Worm (Caenorhabditis elegans) whole organism, L2 larva: ENCODE measurements around the gene M03F8.5.

Experiments
- C34F6.9 ChIP-seq: fragments of 150-350 bp; optimal IDR thresholded peaks from 2 replicates; lab custom pipeline; 2014; ENCODE audit warnings: missing biosample characterization, missing genetic modification characterization
- F13H6.1 ChIP-seq: sonication (generic microtip); optimal IDR thresholded peaks from 2 replicates; lab custom pipeline; 2016; ENCODE audit warnings: missing genetic modification characterization, missing compliant biosample characterization
- R02D3.7 ChIP-seq: fragments of 150-350 bp; optimal IDR thresholded peaks from 2 replicates; lab custom pipeline; 2014; ENCODE audit warnings: missing biosample characterization, missing genetic modification characterization
- Y55F3AM.14 ChIP-seq: fragments of 200-800 bp; sonication (Bioruptor generic); optimal IDR thresholded peaks from 2 replicates; lab custom pipeline; 2018; ENCODE audit warnings: mild to moderate bottlenecking, missing genetic modification characterization, missing compliant biosample characterization
- alr-1 ChIP-seq: fragments of 150-350 bp; optimal IDR thresholded peaks from 2 replicates; lab custom pipeline; 2014; ENCODE audit warnings: missing biosample characterization, missing genetic modification characterization
- ama-1 ChIP-seq: fragments of 150-350 bp; optimal IDR thresholded peaks from 2 replicates; lab custom pipeline; 2018; ENCODE audit warnings: inconsistent platforms
- blmp-1 ChIP-seq: sonication (generic microtip); optimal IDR thresholded peaks from 2 replicates; lab custom pipeline; 2017; ENCODE audit warnings: missing genetic modification characterization, mild to moderate bottlenecking, missing compliant biosample characterization, antibody characterized with exemption, moderate library complexity; ENCODE audit not compliant: insufficient read depth
- ceh-16 ChIP-seq: fragments of 150-350 bp; optimal IDR thresholded peaks from 2 replicates; lab custom pipeline; 2014; ENCODE audit warnings: missing biosample characterization, missing genetic modification characterization
- ceh-82 ChIP-seq: fragments of 150-350 bp; optimal IDR thresholded peaks from 2 replicates; lab custom pipeline; 2014; ENCODE audit warnings: missing biosample characterization, missing genetic modification characterization
- crh-2 ChIP-seq: sonication (generic microtip); optimal IDR thresholded peaks from 2 replicates; lab custom pipeline; 2017; ENCODE audit warnings: missing biosample characterization, missing genetic modification characterization
- dmd-4 ChIP-seq: sonication (generic microtip); optimal IDR thresholded peaks from 2 replicates; lab custom pipeline; 2017; ENCODE audit warnings: missing biosample characterization, missing genetic modification characterization
- egl-27 ChIP-seq: sonication (generic microtip); optimal IDR thresholded peaks from 3 replicates; lab custom pipeline; 2017; ENCODE audit warnings: missing biosample characterization, missing genetic modification reagents, missing genetic modification characterization
- elt-1 ChIP-seq: fragments of 150-350 bp; optimal IDR thresholded peaks from 2 replicates; lab custom pipeline; 2014; ENCODE audit warnings: missing biosample characterization, missing genetic modification characterization
- elt-3 ChIP-seq: sonication (generic microtip); optimal IDR thresholded peaks from 2 replicates; lab custom pipeline; 2017; ENCODE audit warnings: missing biosample characterization, missing genetic modification characterization
- fos-1 ChIP-seq: fragments of 150-350 bp; optimal IDR thresholded peaks from 2 replicates; lab custom pipeline; 2014; ENCODE audit warnings: missing biosample characterization, missing genetic modification characterization
- gmeb-1 ChIP-seq: fragments of 150-350 bp; optimal IDR thresholded peaks from 2 replicates; lab custom pipeline; 2014; ENCODE audit warnings: missing biosample characterization, missing genetic modification characterization
- lin-11 ChIP-seq: fragments of 150-350 bp; sonication (generic microtip); optimal IDR thresholded peaks from 2 replicates; lab custom pipeline; 2014; ENCODE audit warnings: missing biosample characterization, missing genetic modification characterization, inconsistent platforms, mixed read lengths
- lin-13 ChIP-seq: fragments of 150-350 bp; optimal IDR thresholded peaks from 2 replicates; lab custom pipeline; 2014; ENCODE audit warnings: missing biosample characterization, missing genetic modification reagents, missing genetic modification characterization
- lsy-2 ChIP-seq, 2 experiments: fragments of 150-350 bp in 1 of 2; sonication (generic microtip) in 1 of 2; optimal IDR thresholded peaks; 2 replicates each; lab custom pipeline; 2014 to 2017; ENCODE audit warnings: missing biosample characterization in 2 of 2, missing genetic modification characterization in 2 of 2
- mab-5 ChIP-seq: fragments of 150-350 bp; optimal IDR thresholded peaks from 2 replicates; lab custom pipeline; 2014; ENCODE audit warnings: missing biosample characterization, missing genetic modification characterization
- mbf-1 ChIP-seq: sonication (generic microtip); optimal IDR thresholded peaks from 2 replicates; lab custom pipeline; 2017; ENCODE audit warnings: missing biosample characterization, missing genetic modification characterization
- mdl-1 ChIP-seq, 2 experiments: fragments of 150-350 bp in 1 of 2; sonication (generic microtip) in 1 of 2; optimal IDR thresholded peaks; 2 replicates each; lab custom pipeline; 2017; ENCODE audit warnings: missing biosample characterization in 2 of 2, missing genetic modification characterization in 2 of 2
- nhr-10 ChIP-seq: sonication (generic microtip); optimal IDR thresholded peaks from 2 replicates; lab custom pipeline; 2017; ENCODE audit warnings: missing biosample characterization, missing genetic modification characterization
- nhr-12 ChIP-seq: fragments of 150-350 bp; optimal IDR thresholded peaks from 2 replicates; lab custom pipeline; 2014; ENCODE audit warnings: missing biosample characterization, missing genetic modification characterization
- nhr-129 ChIP-seq: fragments of 150-350 bp; optimal IDR thresholded peaks from 2 replicates; lab custom pipeline; 2014; ENCODE audit warnings: missing biosample characterization, missing genetic modification characterization
- nhr-21 ChIP-seq: fragments of 150-350 bp; optimal IDR thresholded peaks from 2 replicates; lab custom pipeline; 2014; ENCODE audit warnings: missing biosample characterization, missing genetic modification characterization
- nhr-23 ChIP-seq: fragments of 150-350 bp; optimal IDR thresholded peaks from 2 replicates; lab custom pipeline; 2014; ENCODE audit warnings: missing biosample characterization, missing genetic modification reagents, missing genetic modification characterization
- nhr-237 ChIP-seq: fragments of 150-350 bp; optimal IDR thresholded peaks from 2 replicates; lab custom pipeline; 2014; ENCODE audit warnings: missing biosample characterization, missing genetic modification characterization
- nhr-25 ChIP-seq: fragments of 150-350 bp; sonication (generic microtip); optimal IDR thresholded peaks from 3 replicates; lab custom pipeline; 2014; ENCODE audit warnings: missing biosample characterization, missing genetic modification characterization
- nhr-6 ChIP-seq: fragments of 150-350 bp; optimal IDR thresholded peaks from 2 replicates; lab custom pipeline; 2014; ENCODE audit warnings: missing biosample characterization, missing genetic modification characterization
- nhr-77 ChIP-seq: fragments of 150-350 bp; optimal IDR thresholded peaks from 2 replicates; lab custom pipeline; 2014; ENCODE audit warnings: missing biosample characterization, missing genetic modification characterization
- peb-1 ChIP-seq: fragments of 150-350 bp; optimal IDR thresholded peaks from 2 replicates; lab custom pipeline; 2014; ENCODE audit warnings: missing biosample characterization, missing genetic modification characterization
- sem-4 ChIP-seq: fragments of 150-350 bp; optimal IDR thresholded peaks from 2 replicates; lab custom pipeline; 2014; ENCODE audit warnings: missing biosample characterization, missing genetic modification reagents, missing genetic modification characterization
- sma-3 ChIP-seq: sonication (generic microtip); optimal IDR thresholded peaks from 2 replicates; lab custom pipeline; 2016; ENCODE audit warnings: missing genetic modification reagents, missing genetic modification characterization, missing compliant biosample characterization
- sma-9 ChIP-seq, 2 experiments: fragments of 150-350 bp in 1 of 2; sonication (generic microtip) in 1 of 2; optimal IDR thresholded peaks; 2 replicates each; lab custom pipeline; 2014 to 2016; ENCODE audit warnings: missing genetic modification characterization in 2 of 2, mild to moderate bottlenecking in 1 of 2, missing biosample characterization in 1 of 2, missing compliant biosample characterization in 1 of 2, missing genetic modification reagents in 1 of 2, moderate library complexity in 1 of 2
- snpc-4 ChIP-seq: fragments of 150-350 bp; optimal IDR thresholded peaks from 2 replicates; lab custom pipeline; 2014; ENCODE audit warnings: missing biosample characterization, missing genetic modification characterization
- unc-39 ChIP-seq: fragments of 150-350 bp; optimal IDR thresholded peaks from 2 replicates; lab custom pipeline; 2014; ENCODE audit warnings: missing biosample characterization, missing genetic modification characterization
- unc-55 ChIP-seq: fragments of 150-350 bp; sonication (generic microtip); optimal IDR thresholded peaks from 3 replicates; lab custom pipeline; 2014; ENCODE audit warnings: missing biosample characterization, missing genetic modification reagents, missing genetic modification characterization
- zag-1 ChIP-seq: fragments of 150-350 bp; optimal IDR thresholded peaks from 2 replicates; lab custom pipeline; 2014; ENCODE audit warnings: missing biosample characterization, missing genetic modification characterization
- ztf-4 ChIP-seq: fragments of 150-350 bp; optimal IDR thresholded peaks from 2 replicates; lab custom pipeline; 2014; ENCODE audit warnings: missing biosample characterization, missing genetic modification characterization

The M03F8.5 gene

ce11 chrV:5973713-5974112 lies 37.1 kb upstream of the M03F8.5 start:
- TF ChIP-seq egl-27 (tag; lab: Kevin White, UChicago) (no peak), nhr-23 (no peak), blmp-1 (tag; lab: Kevin White, UChicago) (no peak)

ce11 chrV:5972582-5972981 lies 36.0 kb upstream of the M03F8.5 start:
- TF ChIP-seq nhr-12 (tag; lab: Kevin White, UChicago) = no peak
- no peak for TF ChIP-seq sma-3 (GFP tag; lab: Kevin White, UChicago)
- TF ChIP-seq ama-1 (lab: Kevin White, UChicago) = no peak
- no peak for TF ChIP-seq sem-4
- TF ChIP-seq lin-13 (GFP tag; lab: Kevin White, UChicago) = no peak
- no peak for TF ChIP-seq egl-27 (tag; lab: Kevin White, UChicago)
- no peak for TF ChIP-seq elt-3 (tag; lab: Kevin White, UChicago)
- TF ChIP-seq nhr-10 (tag; lab: Kevin White, UChicago) = no peak
- TF ChIP-seq nhr-129 (tag; lab: Kevin White, UChicago) = no peak
- no peak for TF ChIP-seq fos-1 (tag; lab: Kevin White, UChicago)
- TF ChIP-seq elt-1 (tag; lab: Kevin White, UChicago) = no peak
- no peak for TF ChIP-seq blmp-1 (tag; lab: Kevin White, UChicago)
- no peak for TF ChIP-seq unc-39 (tag; lab: Kevin White, UChicago)
- no peak for TF ChIP-seq ceh-16 (tag; lab: Kevin White, UChicago)

ce11 chrV:5964658-5965178 lies 28.1 kb upstream of the M03F8.5 start:
- TF ChIP-seq nhr-21 (tag; lab: Kevin White, UChicago) (no peak), Y55F3AM.14 (GFP tag; lab: Kevin White, UChicago) (no peak), mab-5 (tag; lab: Kevin White, UChicago) (no peak), snpc-4 (tag; lab: Kevin White, UChicago) (no peak), fos-1 (tag; lab: Kevin White, UChicago) (no peak), elt-1 (tag; lab: Kevin White, UChicago) (no peak), lsy-2 (tag; optimal IDR thresholded peaks at IDR 0.05; lab: Kevin White, UChicago) (peak in 1 of 2 experiments; percentile 21), unc-55 (GFP tag; lab: Kevin White, UChicago) (peak; percentile 23), ceh-82 (tag; lab: Kevin White, UChicago) (no peak), nhr-25 (tag; lab: Kevin White, UChicago) (no peak), C34F6.9 (tag; lab: Kevin White, UChicago) (peak; percentile 58), peb-1 (tag; lab: Kevin White, UChicago) (no peak), nhr-129 (tag; lab: Kevin White, UChicago) (no peak), lin-13 (GFP tag; lab: Kevin White, UChicago) (no peak), sma-3 (GFP tag; lab: Kevin White, UChicago) (no peak), alr-1 (tag; lab: Kevin White, UChicago) (no peak), mbf-1 (tag; lab: Kevin White, UChicago) (no peak), R02D3.7 (tag; lab: Kevin White, UChicago) (no peak), egl-27 (tag; lab: Kevin White, UChicago) (no peak), crh-2 (peak; percentile 52), dmd-4 (no peak), elt-3 (tag; lab: Kevin White, UChicago) (no peak), ztf-4 (tag; lab: Kevin White, UChicago) (no peak), blmp-1 (tag; lab: Kevin White, UChicago) (no peak), nhr-12 (tag; lab: Kevin White, UChicago) (no peak), sma-9 (GFP tag; optimal IDR thresholded peaks at IDR 0.05; lab: Kevin White, UChicago) (peak; percentile 22), sma-9 (tag; optimal IDR thresholded peaks at IDR 0.05; lab: Kevin White, UChicago) (no peak), mdl-1 (tag; optimal IDR thresholded peaks at IDR 0.05; lab: Kevin White, UChicago) (no peak), ceh-16 (tag; lab: Kevin White, UChicago) (no peak), lin-11 (tag; lab: Kevin White, UChicago) (no peak), gmeb-1 (tag; lab: Kevin White, UChicago) (no peak), nhr-237 (no peak), nhr-77 (tag; lab: Kevin White, UChicago) (no peak), zag-1 (tag; lab: Kevin White, UChicago) (peak; percentile 21), nhr-6 (tag; lab: Kevin White, UChicago) (no peak), sem-4 (no peak), nhr-23 (no peak), F13H6.1 (tag; lab: Kevin White, UChicago) (peak; percentile 13)
